Worm (Caenorhabditis elegans) whole organism, early embryonic: ENCODE results near the gene pqn-54.

Experiments used
- B0310.2 ChIP-seq: sonication (generic microtip); optimal IDR thresholded peaks from 2 replicates; lab custom pipeline; 2016; ENCODE audit warnings: mild to moderate bottlenecking, missing genetic modification characterization, missing compliant biosample characterization
- F13C5.2 ChIP-seq: sonication (generic microtip); optimal IDR thresholded peaks from 2 replicates; lab custom pipeline; 2017; ENCODE audit warnings: mild to moderate bottlenecking, missing genetic modification characterization, inconsistent platforms, missing compliant biosample characterization
- aly-1 ChIP-seq: sonication (generic microtip); optimal IDR thresholded peaks from 2 replicates; lab custom pipeline; 2016; ENCODE audit warnings: missing genetic modification characterization, missing compliant biosample characterization
- ama-1 ChIP-seq: fragments of 150-350 bp; optimal IDR thresholded peaks from 2 replicates; lab custom pipeline; 2014
- ceh-13 ChIP-seq: fragments of 200-800 bp; sonication (Bioruptor generic); optimal IDR thresholded peaks from 2 replicates; lab custom pipeline; 2018; ENCODE audit warnings: mild to moderate bottlenecking, missing genetic modification characterization, missing compliant biosample characterization
- ceh-36 ChIP-seq: sonication (generic microtip); optimal IDR thresholded peaks from 2 replicates; lab custom pipeline; 2016; ENCODE audit warnings: missing genetic modification characterization, inconsistent platforms, missing compliant biosample characterization
- ets-7 ChIP-seq: sonication (generic microtip); optimal IDR thresholded peaks from 2 replicates; lab custom pipeline; 2016; ENCODE audit warnings: missing genotype, missing genetic modification characterization, missing compliant biosample characterization
- flt-1 ChIP-seq: fragments of 200-800 bp; sonication (Bioruptor generic); IDR thresholded peaks from 2 replicates; pipeline ENCODE4 v1.3.6; 2022; ENCODE audit warnings: missing genetic modification characterization, missing compliant biosample characterization
- hmbx-1 ChIP-seq: sonication (generic microtip); optimal IDR thresholded peaks from 2 replicates; lab custom pipeline; 2016; ENCODE audit warnings: mild to moderate bottlenecking, missing genetic modification characterization, missing compliant biosample characterization
- hmg-4 ChIP-seq: fragments of 200-800 bp; sonication (Bioruptor generic); optimal IDR thresholded peaks from 2 replicates; lab custom pipeline; 2018; ENCODE audit warnings: mild to moderate bottlenecking, missing genetic modification characterization, missing compliant biosample characterization
- hnd-1 ChIP-seq: sonication (generic microtip); optimal IDR thresholded peaks from 2 replicates; lab custom pipeline; 2016; ENCODE audit warnings: missing genetic modification characterization, missing compliant biosample characterization
- pes-1 ChIP-seq: fragments of 200-800 bp; sonication (Bioruptor generic); IDR thresholded peaks from 2 replicates; pipeline ENCODE4 v1.3.6; 2022; ENCODE audit warnings: missing genetic modification reagents, missing genetic modification characterization, missing compliant biosample characterization
- scrt-1 ChIP-seq: fragments of 200-800 bp; sonication (Bioruptor generic); IDR thresholded peaks from 2 replicates; pipeline ENCODE4 v1.3.6; 2022; ENCODE audit warnings: missing genetic modification characterization, missing compliant biosample characterization
- sea-1 ChIP-seq: fragments of 200-800 bp; sonication (Bioruptor generic); conservative IDR thresholded peaks from 2 replicates; pipeline ENCODE4 v1.3.6; 2022; ENCODE audit warnings: missing genetic modification characterization, missing compliant biosample characterization
- tbx-37 ChIP-seq: fragments of 200-800 bp; sonication (Bioruptor generic); conservative IDR thresholded peaks from 2 replicates; pipeline ENCODE4 v1.3.6; 2022; ENCODE audit warnings: missing genetic modification reagents, missing genetic modification characterization, missing compliant biosample characterization
- tra-4 ChIP-seq: sonication (generic microtip); optimal IDR thresholded peaks from 2 replicates; lab custom pipeline; 2017; ENCODE audit warnings: missing genetic modification characterization, missing compliant biosample characterization

Gene pqn-54

ce11 chrV:1505995-1506394 is 41.2 kb downstream of the pqn-54 start, which contains the start of gene sru-28:
Gene sru-28, plus strand, starts transcription at chrV:1506295.
- TF ChIP-seq flt-1 (GFP tag; lab: Robert Waterston, UW): no peak
- TF ChIP-seq ets-7: no peak
- TF ChIP-seq hmg-4 (GFP tag; lab: Kevin White, UChicago): no peak
- no peak for TF ChIP-seq hnd-1
- TF ChIP-seq tbx-37 (GFP tag; lab: Robert Waterston, UW): no peak
- no peak for TF ChIP-seq ama-1 (lab: Kevin White, UChicago)
- TF ChIP-seq sea-1 (GFP tag; lab: Robert Waterston, UW): no peak
- no peak for TF ChIP-seq scrt-1 (GFP tag; lab: Robert Waterston, UW)
- no peak for TF ChIP-seq ceh-36 (tag; lab: Kevin White, UChicago)
- TF ChIP-seq hmbx-1 (tag; lab: Kevin White, UChicago): no peak
- no peak for TF ChIP-seq tra-4 (tag; lab: Kevin White, UChicago)
- TF ChIP-seq B0310.2: no peak
- TF ChIP-seq ceh-13 (GFP tag; lab: Kevin White, UChicago): no peak
- TF ChIP-seq F13C5.2 (tag; lab: Kevin White, UChicago): no peak
- TF ChIP-seq pes-1: no peak

ce11 chrV:1511537-1511936 is 46.7 kb downstream of the pqn-54 start, which contains the start of gene nhr-260:
Gene nhr-260, minus strand, starts transcription at chrV:1511637.
- no peak for TF ChIP-seq sea-1 (GFP tag; lab: Robert Waterston, UW)
- TF ChIP-seq ets-7: no peak
- TF ChIP-seq tra-4 (tag; lab: Kevin White, UChicago): no peak
- no peak for TF ChIP-seq aly-1 (tag; lab: Kevin White, UChicago)
- TF ChIP-seq hnd-1: no peak
- TF ChIP-seq scrt-1 (GFP tag; lab: Robert Waterston, UW): no peak
